Fruit fly (Drosophila melanogaster) whole organism, embryonic: ENCODE data around the gene CG13403.

Experiments used
- CG14050 ChIP-seq: fragments of 200-800 bp; sonication (Bioruptor generic); IDR thresholded peaks from 3 replicates; pipeline ENCODE4 v1.3.6; 2022; ENCODE audit warnings: missing biosample characterization, missing genetic modification characterization
- CG15011 ChIP-seq: fragments of 200-800 bp; sonication (Bioruptor generic); optimal IDR thresholded peaks from 3 replicates; lab custom pipeline; 2018; ENCODE audit warnings: missing biosample characterization, mild to moderate bottlenecking, missing genetic modification characterization
- CG9609 ChIP-seq: fragments of 200-800 bp; sonication (Bioruptor generic); optimal IDR thresholded peaks from 3 replicates; lab custom pipeline; 2016; ENCODE audit warnings: missing biosample characterization, missing genetic modification characterization
- GATAe ChIP-seq: fragments of 200-800 bp; sonication (Bioruptor generic); conservative IDR thresholded peaks from 2 replicates; pipeline ENCODE4 v1.3.6; 2022; ENCODE audit warnings: missing biosample characterization, missing genetic modification characterization
- NfI ChIP-seq: fragments of 200-800 bp; sonication (Bioruptor generic); optimal IDR thresholded peaks from 3 replicates; lab custom pipeline; 2018; ENCODE audit warnings: missing biosample characterization, mild to moderate bottlenecking, missing genetic modification characterization, moderate library complexity
- Vsx1 ChIP-seq: fragments of 200-800 bp; sonication (Bioruptor generic); optimal IDR thresholded peaks from 2 replicates; lab custom pipeline; 2017; ENCODE audit warnings: missing biosample characterization, mild to moderate bottlenecking, missing genetic modification characterization, missing genetic modification reagents
- gro ChIP-seq: fragments of 200-800 bp; sonication (Bioruptor generic); optimal IDR thresholded peaks from 2 replicates; lab custom pipeline; 2016; ENCODE audit warnings: missing biosample characterization, missing genetic modification characterization
- pan ChIP-seq, 4 experiments: fragments of >200 bp in 3 of 4; fragments of 200-800 bp in 1 of 4; sonication (Bioruptor generic) in 1 of 4; optimal IDR thresholded peaks in 3 of 4; IDR thresholded peaks in 1 of 4; 2 replicates each; pipeline versions ENCODE4 v1.3.6 to Lab custom; 2017 to 2022; ENCODE audit warnings: missing biosample characterization in 2 of 4, missing genetic modification characterization in 2 of 4, mixed read lengths in 1 of 4

dm6 chrX:14211250-14211944, 19.6 kb upstream of the CG13403 start:
- no peak for TF ChIP-seq pan (optimal IDR thresholded peaks at IDR 0.05; lab: Kevin White, UChicago)
- TF ChIP-seq pan (GFP tag; optimal IDR thresholded peaks at IDR 0.05 in 1 of 2, IDR thresholded peaks at IDR 0.05 in 1 of 2), result no peak
- no peak for TF ChIP-seq NfI
- no peak for TF ChIP-seq Vsx1 (GFP tag; lab: Kevin White, UChicago)
- no peak for TF ChIP-seq GATAe (GFP tag; lab: Robert Waterston, UW)
- TF ChIP-seq CG14050 (GFP tag; lab: Robert Waterston, UW), result no peak
- no peak for TF ChIP-seq CG9609 (GFP tag; lab: Kevin White, UChicago)
- no peak for TF ChIP-seq gro (GFP tag; lab: Kevin White, UChicago)
- no peak for TF ChIP-seq CG15011 (GFP tag; lab: Kevin White, UChicago)
